Fruit fly (Drosophila melanogaster) whole organism, pupa: ENCODE results near the gene CG10600.
A peak's percentile ranks its signal among the peaks of the same experiment; 100 is the strongest.

Experiments
- CG10348 ChIP-seq: fragments of 200-800 bp; sonication (Bioruptor generic); IDR thresholded peaks from 2 replicates; pipeline ENCODE4 v1.3.6; 2022; ENCODE audit warnings: missing biosample characterization, missing genetic modification characterization
- CG12605 ChIP-seq: fragments of 200-800 bp; sonication (Bioruptor generic); IDR thresholded peaks from 2 replicates; pipeline ENCODE4 v1.3.6; 2022; ENCODE audit warnings: missing biosample characterization, missing genetic modification characterization
- CG13204 ChIP-seq: fragments of 200-800 bp; sonication (Bioruptor generic); optimal IDR thresholded peaks from 2 replicates; lab custom pipeline; 2018; ENCODE audit warnings: missing biosample characterization, mild to moderate bottlenecking, missing genetic modification characterization, moderate library complexity
- CG14655 ChIP-seq: fragments of 200-800 bp; sonication (Bioruptor generic); optimal IDR thresholded peaks from 3 replicates; lab custom pipeline; 2017; ENCODE audit warnings: mild to moderate bottlenecking, missing biosample characterization, missing genetic modification reagents, missing genetic modification characterization
- CG15710 ChIP-seq: fragments of 200-800 bp; sonication (Bioruptor generic); optimal IDR thresholded peaks from 2 replicates; lab custom pipeline; 2018; ENCODE audit warnings: missing biosample characterization, mild to moderate bottlenecking, missing genetic modification characterization, moderate library complexity
- CG17806 ChIP-seq: fragments of 200-800 bp; sonication (Bioruptor generic); optimal IDR thresholded peaks from 2 replicates; lab custom pipeline; 2018; ENCODE audit warnings: missing biosample characterization, mild to moderate bottlenecking, missing genetic modification characterization, moderate library complexity
- CG32121 ChIP-seq: fragments of 200-800 bp; sonication (Bioruptor generic); IDR thresholded peaks from 2 replicates; pipeline ENCODE4 v1.3.6; 2022; ENCODE audit warnings: missing biosample characterization, missing genetic modification characterization
- CG34367 ChIP-seq: fragments of 200-800 bp; sonication (Bioruptor generic); optimal IDR thresholded peaks from 2 replicates; lab custom pipeline; 2018; ENCODE audit warnings: missing biosample characterization, mild to moderate bottlenecking, missing genetic modification characterization
- CG4496 ChIP-seq: fragments of 200-800 bp; sonication (Bioruptor generic); IDR thresholded peaks from 3 replicates; pipeline ENCODE4 v1.3.6; 2022; ENCODE audit warnings: missing biosample characterization, missing genetic modification characterization
- CG8159 ChIP-seq: fragments of 200-800 bp; sonication (Bioruptor generic); optimal IDR thresholded peaks from 3 replicates; lab custom pipeline; 2018; ENCODE audit warnings: missing biosample characterization, mild to moderate bottlenecking, missing genetic modification characterization, moderate library complexity
- CG8301 ChIP-seq: fragments of 200-800 bp; sonication (Bioruptor generic); optimal IDR thresholded peaks from 2 replicates; lab custom pipeline; 2018; ENCODE audit warnings: missing biosample characterization, mild to moderate bottlenecking, missing genetic modification characterization
- CG9948 ChIP-seq: fragments of 200-800 bp; sonication (Bioruptor generic); optimal IDR thresholded peaks from 2 replicates; lab custom pipeline; 2018; ENCODE audit warnings: missing biosample characterization, mild to moderate bottlenecking, missing genetic modification characterization, moderate library complexity
- D1 ChIP-seq: fragments of 200-800 bp; sonication (Bioruptor generic); optimal IDR thresholded peaks from 2 replicates; lab custom pipeline; 2018; ENCODE audit warnings: missing biosample characterization, mild to moderate bottlenecking, missing genetic modification characterization, moderate library complexity
- EcR ChIP-seq: fragments of 200-800 bp; sonication (Bioruptor generic); optimal IDR thresholded peaks from 3 replicates; lab custom pipeline; 2019; ENCODE audit warnings: missing biosample characterization, missing genetic modification characterization, mild to moderate bottlenecking, moderate library complexity, missing genetic modification reagents
- Ets98B ChIP-seq: fragments of 200-800 bp; sonication (Bioruptor generic); IDR thresholded peaks from 2 replicates; pipeline ENCODE4 v1.3.6; 2022; ENCODE audit warnings: missing biosample characterization, missing genetic modification characterization
- Pif1A ChIP-seq: fragments of 200-800 bp; sonication (Bioruptor generic); optimal IDR thresholded peaks from 3 replicates; lab custom pipeline; 2016; ENCODE audit warnings: missing biosample characterization, missing genetic modification characterization
- Pif1B ChIP-seq: fragments of 200-800 bp; sonication (Bioruptor generic); optimal IDR thresholded peaks from 3 replicates; lab custom pipeline; 2016; ENCODE audit warnings: missing biosample characterization, missing genetic modification characterization
- Snoo ChIP-seq: fragments of 200-800 bp; sonication (Bioruptor generic); optimal IDR thresholded peaks from 3 replicates; lab custom pipeline; 2017; ENCODE audit warnings: missing biosample characterization, mild to moderate bottlenecking, missing genetic modification characterization, inconsistent platforms
- fd96Ca ChIP-seq: fragments of 200-800 bp; sonication (Bioruptor generic); IDR thresholded peaks from 3 replicates; pipeline ENCODE4 v1.3.6; 2022; ENCODE audit warnings: missing biosample characterization, missing genetic modification characterization
- gl ChIP-seq: fragments of 200-800 bp; sonication (Bioruptor generic); optimal IDR thresholded peaks from 2 replicates; lab custom pipeline; 2018; ENCODE audit warnings: missing biosample characterization, mild to moderate bottlenecking, missing genetic modification characterization
- rn ChIP-seq: fragments of 200-800 bp; sonication (Bioruptor generic); IDR thresholded peaks from 2 replicates; pipeline ENCODE4 v1.3.6; 2022; ENCODE audit warnings: missing biosample characterization, missing genetic modification characterization

Gene CG10600

DNA sequence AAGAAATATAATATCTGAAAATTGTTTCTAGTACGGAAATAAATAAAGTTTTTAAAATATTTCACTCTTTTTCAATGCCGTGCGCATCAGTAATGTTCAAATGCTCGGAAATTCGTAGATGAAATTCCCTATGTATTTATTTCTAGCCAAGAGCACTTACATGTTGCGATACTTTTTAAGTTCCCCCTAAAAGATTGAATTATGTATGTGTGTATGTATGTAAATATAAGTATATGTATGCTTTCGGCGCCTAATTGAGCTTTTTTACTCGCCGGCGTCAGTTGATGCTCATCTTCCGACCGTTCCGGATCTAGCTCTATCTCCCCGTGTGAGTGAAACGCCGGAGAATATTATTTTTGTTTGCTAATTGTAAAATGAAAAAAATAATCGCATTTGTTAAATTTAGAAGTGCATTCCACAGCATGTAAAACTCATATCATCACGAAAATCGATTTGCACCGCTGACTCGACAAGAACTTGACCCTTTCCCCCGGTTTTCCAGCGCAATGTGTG, 12.9 kb downstream of the CG10600 start, which contains the start of gene Ugt36E1:
Gene Ugt36E1 (plus strand): TSS at position 275 of the 513 bp plus-strand sequence.
- TF ChIP-seq CG34367 (tag; lab: Kevin White, UChicago) (no peak), fd96Ca (GFP tag; lab: Robert Waterston, UW) (no peak), rn (no peak), CG8301 (tag; lab: Kevin White, UChicago) (no peak), Pif1A (GFP tag; lab: Kevin White, UChicago) (no peak), CG13204 (GFP tag; lab: Kevin White, UChicago) (no peak), gl (no peak), CG14655 (no peak), CG17806 (tag; lab: Kevin White, UChicago) (no peak)

DNA sequence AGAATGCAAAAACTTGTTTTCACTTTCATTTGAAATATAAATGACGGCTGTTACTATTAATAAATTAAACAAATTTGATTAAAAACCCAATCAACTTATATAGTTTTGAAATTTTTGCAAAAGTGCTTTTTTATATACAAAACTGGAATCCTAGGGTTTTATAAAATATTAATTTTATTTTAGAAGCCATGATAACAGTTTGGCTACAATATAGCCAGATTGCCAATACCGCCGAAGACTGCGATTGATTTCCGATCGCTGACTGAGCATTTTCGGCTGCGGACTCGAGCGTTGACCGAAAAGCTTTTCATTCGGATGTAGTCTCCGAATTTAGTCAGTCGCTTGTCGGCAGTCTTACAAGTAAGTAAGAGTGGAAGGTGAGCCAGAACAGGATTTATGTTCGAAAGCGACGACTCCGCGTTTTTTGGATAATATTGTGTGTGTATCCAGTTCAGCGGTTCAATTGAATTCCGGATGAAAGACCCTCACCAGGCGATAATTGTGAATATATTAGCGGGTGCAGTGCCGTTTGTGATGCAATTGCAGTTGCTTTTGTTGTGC, 16.2 kb downstream of the CG10600 start, which contains the start of gene Ugt36D1:
Gene Ugt36D1 (plus strand): TSS at position 306 of the 561 bp plus-strand sequence.
- TF ChIP-seq fd96Ca (GFP tag; lab: Robert Waterston, UW): no peak
- peak; percentile 27 for TF ChIP-seq Pif1B (GFP tag; lab: Kevin White, UChicago)
- no peak for TF ChIP-seq CG8301 (tag; lab: Kevin White, UChicago)
- 0 out of 2 replicates have a peak, but pooled peaks have one; percentile 20 for TF ChIP-seq CG32121 (GFP tag; lab: Robert Waterston, UW)
- TF ChIP-seq EcR (GFP tag; lab: Kevin White, UChicago): peak; percentile 80
- peak; percentile 31; the same call in 1 of the 2 replicates for TF ChIP-seq Ets98B (GFP tag; lab: Robert Waterston, UW)
- TF ChIP-seq CG34367 (tag; lab: Kevin White, UChicago): no peak
- no peak for TF ChIP-seq CG9948 (tag; lab: Kevin White, UChicago)
- TF ChIP-seq CG8159 (tag; lab: Kevin White, UChicago): no peak
- TF ChIP-seq CG10348 (GFP tag; lab: Robert Waterston, UW): no peak
- peak; percentile 25 for TF ChIP-seq Snoo (tag; lab: Kevin White, UChicago)
- TF ChIP-seq gl: no peak
- TF ChIP-seq CG4496 (GFP tag; lab: Robert Waterston, UW): peak; percentile 48; the same call in 1 of the 3 replicates
- TF ChIP-seq Pif1A (GFP tag; lab: Kevin White, UChicago): no peak
- TF ChIP-seq CG12605: no peak
- no peak for TF ChIP-seq CG15710 (tag; lab: Kevin White, UChicago)

DNA sequence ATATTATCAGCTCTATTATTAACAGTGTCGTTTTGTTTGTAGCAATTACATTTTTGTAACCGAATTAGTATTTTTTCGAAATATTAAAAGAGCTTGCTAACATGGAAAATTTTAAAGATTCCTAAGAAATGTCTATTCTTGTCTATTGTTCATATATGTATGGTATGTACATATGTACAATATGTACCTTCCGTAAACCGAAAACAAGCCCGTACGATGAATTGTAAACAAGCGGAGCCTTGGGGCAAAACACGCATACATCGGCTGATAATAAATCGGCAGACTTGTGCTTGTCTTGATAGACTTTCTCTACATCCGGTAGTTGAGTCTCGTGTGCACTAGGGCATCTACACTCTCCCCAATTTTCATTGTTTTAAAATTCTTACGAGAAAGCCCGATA, 16.7 kb downstream of the CG10600 start:
- TF ChIP-seq CG4496 (GFP tag; lab: Robert Waterston, UW) (no peak), fd96Ca (GFP tag; lab: Robert Waterston, UW) (no peak), Pif1A (GFP tag; lab: Kevin White, UChicago) (no peak), CG8301 (tag; lab: Kevin White, UChicago) (no peak), CG15710 (tag; lab: Kevin White, UChicago) (no peak), Snoo (tag; lab: Kevin White, UChicago) (no peak), CG34367 (tag; lab: Kevin White, UChicago) (no peak), CG12605 (no peak), CG9948 (tag; lab: Kevin White, UChicago) (no peak), CG13204 (GFP tag; lab: Kevin White, UChicago) (no peak), CG10348 (GFP tag; lab: Robert Waterston, UW) (no peak), CG32121 (GFP tag; lab: Robert Waterston, UW) (no peak), gl (no peak), CG14655 (no peak), EcR (GFP tag; lab: Kevin White, UChicago) (no peak), CG17806 (tag; lab: Kevin White, UChicago) (no peak), rn (no peak)

DNA sequence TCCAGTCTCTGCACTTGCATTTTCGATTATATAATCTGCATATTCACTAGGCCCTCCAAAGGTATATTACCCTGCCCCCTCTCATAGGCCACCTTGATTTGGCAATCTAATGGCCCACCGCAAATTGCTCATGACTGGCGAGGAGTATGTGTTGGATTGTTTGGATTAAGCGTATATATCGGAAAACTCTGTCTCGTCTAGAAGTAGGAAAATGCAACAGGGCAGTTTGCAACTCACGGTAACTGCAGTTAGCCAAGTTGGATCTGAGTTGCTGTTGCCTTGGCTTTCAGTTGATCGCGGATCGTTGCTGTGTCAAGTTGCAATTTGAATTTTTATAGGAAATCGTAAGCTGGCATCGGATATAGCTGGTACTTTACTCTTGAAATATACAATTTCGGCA, 20.4 kb downstream of the CG10600 start, which contains the start of gene Ugt36F1:
Gene Ugt36F1 (plus strand): TSS at position 301 of the 400 bp plus-strand sequence.
- TF ChIP-seq CG32121 (GFP tag; lab: Robert Waterston, UW): no peak
- TF ChIP-seq CG15710 (tag; lab: Kevin White, UChicago): no peak
- no peak for TF ChIP-seq CG14655
- no peak for TF ChIP-seq rn
- TF ChIP-seq CG9948 (tag; lab: Kevin White, UChicago): no peak
- no peak for TF ChIP-seq CG8159 (tag; lab: Kevin White, UChicago)
- TF ChIP-seq CG34367 (tag; lab: Kevin White, UChicago): no peak
- no peak for TF ChIP-seq CG8301 (tag; lab: Kevin White, UChicago)
- no peak for TF ChIP-seq Pif1B (GFP tag; lab: Kevin White, UChicago)
- TF ChIP-seq Ets98B (GFP tag; lab: Robert Waterston, UW): no peak
- TF ChIP-seq gl: no peak
- no peak for TF ChIP-seq CG4496 (GFP tag; lab: Robert Waterston, UW)
- TF ChIP-seq fd96Ca (GFP tag; lab: Robert Waterston, UW): no peak
- TF ChIP-seq Snoo (tag; lab: Kevin White, UChicago): no peak
- no peak for TF ChIP-seq Pif1A (GFP tag; lab: Kevin White, UChicago)
- no peak for TF ChIP-seq CG10348 (GFP tag; lab: Robert Waterston, UW)
- no peak for TF ChIP-seq CG13204 (GFP tag; lab: Kevin White, UChicago)

DNA sequence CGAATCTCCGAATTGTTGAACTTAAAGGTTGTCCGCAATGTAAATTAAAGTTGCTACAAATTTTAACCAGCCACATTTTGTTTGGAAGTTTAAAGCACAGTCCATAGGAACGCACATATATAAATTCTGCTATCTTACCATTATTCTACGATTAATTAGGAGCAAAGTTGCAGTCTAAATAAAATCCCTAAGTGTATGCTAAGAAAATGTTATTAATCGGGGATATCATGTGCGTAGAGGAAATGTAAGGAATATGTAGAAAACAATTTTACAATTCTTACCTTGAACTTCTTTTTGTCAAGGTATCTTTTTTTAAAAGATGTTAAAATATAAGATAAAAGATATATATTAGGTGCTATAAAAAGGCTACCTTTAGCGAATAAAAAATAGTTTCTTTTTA, 21.1 kb downstream of the CG10600 start:
- no peak for TF ChIP-seq CG32121 (GFP tag; lab: Robert Waterston, UW)
- TF ChIP-seq CG17806 (tag; lab: Kevin White, UChicago): no peak
- no peak for TF ChIP-seq CG14655
- no peak for TF ChIP-seq Ets98B (GFP tag; lab: Robert Waterston, UW)
- no peak for TF ChIP-seq rn
- no peak for TF ChIP-seq CG10348 (GFP tag; lab: Robert Waterston, UW)
- no peak for TF ChIP-seq CG13204 (GFP tag; lab: Kevin White, UChicago)
- no peak for TF ChIP-seq Pif1B (GFP tag; lab: Kevin White, UChicago)
- TF ChIP-seq gl: no peak
- TF ChIP-seq D1 (tag; lab: Kevin White, UChicago): no peak
- TF ChIP-seq CG9948 (tag; lab: Kevin White, UChicago): no peak
- TF ChIP-seq CG8301 (tag; lab: Kevin White, UChicago): no peak
- TF ChIP-seq CG15710 (tag; lab: Kevin White, UChicago): no peak
- no peak for TF ChIP-seq Pif1A (GFP tag; lab: Kevin White, UChicago)
- TF ChIP-seq EcR (GFP tag; lab: Kevin White, UChicago): no peak
- no peak for TF ChIP-seq CG8159 (tag; lab: Kevin White, UChicago)
- no peak for TF ChIP-seq fd96Ca (GFP tag; lab: Robert Waterston, UW)
